Worm (Caenorhabditis elegans) whole organism, L2 larva: Measurements from ENCODE around the gene ZK1067.3.

Source experiments
- C34F6.9 ChIP-seq: fragments of 150-350 bp; optimal IDR thresholded peaks from 2 replicates; lab custom pipeline; 2014; ENCODE audit warnings: missing biosample characterization, missing genetic modification characterization
- Y55F3AM.14 ChIP-seq: fragments of 200-800 bp; sonication (Bioruptor generic); optimal IDR thresholded peaks from 2 replicates; lab custom pipeline; 2018; ENCODE audit warnings: mild to moderate bottlenecking, missing genetic modification characterization, missing compliant biosample characterization
- ZK546.5 ChIP-seq: sonication (generic microtip); optimal IDR thresholded peaks from 2 replicates; lab custom pipeline; 2017; ENCODE audit warnings: missing biosample characterization, missing genetic modification characterization
- alr-1 ChIP-seq: fragments of 150-350 bp; optimal IDR thresholded peaks from 2 replicates; lab custom pipeline; 2014; ENCODE audit warnings: missing biosample characterization, missing genetic modification characterization
- blmp-1 ChIP-seq: sonication (generic microtip); optimal IDR thresholded peaks from 2 replicates; lab custom pipeline; 2017; ENCODE audit warnings: missing genetic modification characterization, mild to moderate bottlenecking, missing compliant biosample characterization, antibody characterized with exemption, moderate library complexity; ENCODE audit not compliant: insufficient read depth
- ceh-16 ChIP-seq: fragments of 150-350 bp; optimal IDR thresholded peaks from 2 replicates; lab custom pipeline; 2014; ENCODE audit warnings: missing biosample characterization, missing genetic modification characterization
- ceh-82 ChIP-seq: fragments of 150-350 bp; optimal IDR thresholded peaks from 2 replicates; lab custom pipeline; 2014; ENCODE audit warnings: missing biosample characterization, missing genetic modification characterization
- crh-2 ChIP-seq: sonication (generic microtip); optimal IDR thresholded peaks from 2 replicates; lab custom pipeline; 2017; ENCODE audit warnings: missing biosample characterization, missing genetic modification characterization
- dmd-4 ChIP-seq: sonication (generic microtip); optimal IDR thresholded peaks from 2 replicates; lab custom pipeline; 2017; ENCODE audit warnings: missing biosample characterization, missing genetic modification characterization
- egl-27 ChIP-seq: sonication (generic microtip); optimal IDR thresholded peaks from 3 replicates; lab custom pipeline; 2017; ENCODE audit warnings: missing biosample characterization, missing genetic modification reagents, missing genetic modification characterization
- elt-1 ChIP-seq: fragments of 150-350 bp; optimal IDR thresholded peaks from 2 replicates; lab custom pipeline; 2014; ENCODE audit warnings: missing biosample characterization, missing genetic modification characterization
- elt-3 ChIP-seq: sonication (generic microtip); optimal IDR thresholded peaks from 2 replicates; lab custom pipeline; 2017; ENCODE audit warnings: missing biosample characterization, missing genetic modification characterization
- fos-1 ChIP-seq: fragments of 150-350 bp; optimal IDR thresholded peaks from 2 replicates; lab custom pipeline; 2014; ENCODE audit warnings: missing biosample characterization, missing genetic modification characterization
- gmeb-1 ChIP-seq: fragments of 150-350 bp; optimal IDR thresholded peaks from 2 replicates; lab custom pipeline; 2014; ENCODE audit warnings: missing biosample characterization, missing genetic modification characterization
- lin-11 ChIP-seq: fragments of 150-350 bp; sonication (generic microtip); optimal IDR thresholded peaks from 2 replicates; lab custom pipeline; 2014; ENCODE audit warnings: missing biosample characterization, missing genetic modification characterization, inconsistent platforms, mixed read lengths
- lin-13 ChIP-seq: fragments of 150-350 bp; optimal IDR thresholded peaks from 2 replicates; lab custom pipeline; 2014; ENCODE audit warnings: missing biosample characterization, missing genetic modification reagents, missing genetic modification characterization
- lin-39 ChIP-seq: fragments of 150-350 bp; optimal IDR thresholded peaks from 2 replicates; lab custom pipeline; 2014; ENCODE audit warnings: missing biosample characterization, missing genetic modification reagents, missing genetic modification characterization
- lsy-2 ChIP-seq, 2 experiments: fragments of 150-350 bp in 1 of 2; sonication (generic microtip) in 1 of 2; optimal IDR thresholded peaks; 2 replicates each; lab custom pipeline; 2014 to 2017; ENCODE audit warnings: missing biosample characterization in 2 of 2, missing genetic modification characterization in 2 of 2
- mbf-1 ChIP-seq: sonication (generic microtip); optimal IDR thresholded peaks from 2 replicates; lab custom pipeline; 2017; ENCODE audit warnings: missing biosample characterization, missing genetic modification characterization
- nhr-10 ChIP-seq: sonication (generic microtip); optimal IDR thresholded peaks from 2 replicates; lab custom pipeline; 2017; ENCODE audit warnings: missing biosample characterization, missing genetic modification characterization
- nhr-11 ChIP-seq: fragments of 150-350 bp; optimal IDR thresholded peaks from 2 replicates; lab custom pipeline; 2014; ENCODE audit warnings: missing biosample characterization, missing genetic modification characterization
- nhr-12 ChIP-seq: fragments of 150-350 bp; optimal IDR thresholded peaks from 2 replicates; lab custom pipeline; 2014; ENCODE audit warnings: missing biosample characterization, missing genetic modification characterization
- nhr-129 ChIP-seq: fragments of 150-350 bp; optimal IDR thresholded peaks from 2 replicates; lab custom pipeline; 2014; ENCODE audit warnings: missing biosample characterization, missing genetic modification characterization
- nhr-23 ChIP-seq: fragments of 150-350 bp; optimal IDR thresholded peaks from 2 replicates; lab custom pipeline; 2014; ENCODE audit warnings: missing biosample characterization, missing genetic modification reagents, missing genetic modification characterization
- nhr-237 ChIP-seq: fragments of 150-350 bp; optimal IDR thresholded peaks from 2 replicates; lab custom pipeline; 2014; ENCODE audit warnings: missing biosample characterization, missing genetic modification characterization
- nhr-25 ChIP-seq: fragments of 150-350 bp; sonication (generic microtip); optimal IDR thresholded peaks from 3 replicates; lab custom pipeline; 2014; ENCODE audit warnings: missing biosample characterization, missing genetic modification characterization
- nhr-6 ChIP-seq: fragments of 150-350 bp; optimal IDR thresholded peaks from 2 replicates; lab custom pipeline; 2014; ENCODE audit warnings: missing biosample characterization, missing genetic modification characterization
- peb-1 ChIP-seq: fragments of 150-350 bp; optimal IDR thresholded peaks from 2 replicates; lab custom pipeline; 2014; ENCODE audit warnings: missing biosample characterization, missing genetic modification characterization
- sem-4 ChIP-seq: fragments of 150-350 bp; optimal IDR thresholded peaks from 2 replicates; lab custom pipeline; 2014; ENCODE audit warnings: missing biosample characterization, missing genetic modification reagents, missing genetic modification characterization
- skn-1 ChIP-seq: sonication (generic microtip); optimal IDR thresholded peaks from 2 replicates; lab custom pipeline; 2017; ENCODE audit warnings: missing biosample characterization, missing genetic modification characterization
- sma-9 ChIP-seq, 2 experiments: fragments of 150-350 bp in 1 of 2; sonication (generic microtip) in 1 of 2; optimal IDR thresholded peaks; 2 replicates each; lab custom pipeline; 2014 to 2016; ENCODE audit warnings: missing genetic modification characterization in 2 of 2, mild to moderate bottlenecking in 1 of 2, missing biosample characterization in 1 of 2, missing compliant biosample characterization in 1 of 2, missing genetic modification reagents in 1 of 2, moderate library complexity in 1 of 2
- snpc-4 ChIP-seq: fragments of 150-350 bp; optimal IDR thresholded peaks from 2 replicates; lab custom pipeline; 2014; ENCODE audit warnings: missing biosample characterization, missing genetic modification characterization
- unc-39 ChIP-seq: fragments of 150-350 bp; optimal IDR thresholded peaks from 2 replicates; lab custom pipeline; 2014; ENCODE audit warnings: missing biosample characterization, missing genetic modification characterization
- unc-62 ChIP-seq: fragments of 150-350 bp; optimal IDR thresholded peaks from 2 replicates; lab custom pipeline; 2014; ENCODE audit warnings: missing biosample characterization, missing genetic modification reagents, missing genetic modification characterization
- ztf-1 ChIP-seq: fragments of 200-800 bp; sonication (Bioruptor generic); conservative IDR thresholded peaks from 2 replicates; pipeline ENCODE4 v1.3.6; 2022; ENCODE audit warnings: missing genetic modification characterization, missing compliant biosample characterization
- ztf-11 ChIP-seq: sonication (generic microtip); optimal IDR thresholded peaks from 2 replicates; lab custom pipeline; 2017; ENCODE audit warnings: missing biosample characterization, missing genetic modification characterization
- ztf-4 ChIP-seq: fragments of 150-350 bp; optimal IDR thresholded peaks from 2 replicates; lab custom pipeline; 2014; ENCODE audit warnings: missing biosample characterization, missing genetic modification characterization

The ZK1067.3 gene

DNA sequence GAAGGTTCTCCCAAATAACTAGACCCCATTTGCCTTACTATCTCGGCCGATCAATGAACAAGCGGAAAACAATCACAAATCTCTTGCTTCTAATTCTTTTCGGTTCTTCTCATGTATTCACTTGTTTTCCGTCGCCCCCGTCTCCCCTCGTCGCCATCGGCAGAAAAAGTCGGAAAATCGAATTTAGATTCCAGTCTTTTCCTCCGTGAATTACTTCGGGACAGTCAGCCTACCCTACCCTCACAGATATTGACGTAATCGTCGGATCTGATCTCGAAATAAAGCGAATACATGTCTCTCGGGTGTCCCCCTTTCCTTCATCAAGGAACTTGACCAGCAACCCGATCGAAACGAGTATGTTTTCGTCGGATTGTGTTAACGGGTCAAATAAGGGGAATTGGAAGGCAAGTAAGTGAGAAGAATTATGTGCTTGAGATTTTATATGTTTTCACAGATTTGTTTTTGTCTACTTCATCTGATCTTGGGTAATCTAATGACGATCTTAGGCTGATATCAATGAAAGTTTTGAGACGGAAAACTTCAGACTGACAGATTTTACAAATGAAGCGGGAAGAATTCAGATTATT, 32.5 kb upstream of the ZK1067.3 start:
- TF ChIP-seq mbf-1 (tag; lab: Kevin White, UChicago) (no peak), ceh-16 (tag; lab: Kevin White, UChicago) (peak; percentile 30)

DNA sequence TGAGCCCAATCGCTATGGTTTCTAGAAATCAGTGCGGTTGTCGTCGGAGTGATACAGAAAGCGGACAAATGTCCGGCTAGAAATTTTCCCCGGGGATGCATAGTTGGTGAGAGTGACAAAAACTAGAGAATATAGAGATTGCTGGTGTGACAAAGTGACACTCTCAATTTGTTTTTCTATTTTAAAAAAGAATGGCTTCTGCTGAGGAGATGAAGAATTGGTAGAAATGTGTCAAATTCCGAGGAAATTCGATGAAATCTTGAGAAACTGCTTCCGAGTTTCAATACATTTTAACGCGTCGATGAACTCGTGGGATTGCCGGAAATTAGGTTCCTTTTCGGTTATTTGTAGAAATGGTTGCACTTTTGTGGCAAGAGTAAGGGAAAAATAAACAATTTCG, 28.9 kb upstream of the ZK1067.3 start, which contains the start of gene twk-4:
twk-4 (minus strand) TSS at position 101 of the 400 bp plus-strand sequence.
- TF ChIP-seq nhr-12 (tag; lab: Kevin White, UChicago) (no peak), skn-1 (tag; lab: Kevin White, UChicago) (no peak), Y55F3AM.14 (GFP tag; lab: Kevin White, UChicago) (no peak), nhr-23 (no peak), sma-9 (GFP tag; optimal IDR thresholded peaks at IDR 0.05; lab: Kevin White, UChicago) (no peak), sma-9 (tag; optimal IDR thresholded peaks at IDR 0.05; lab: Kevin White, UChicago) (no peak), nhr-129 (tag; lab: Kevin White, UChicago) (no peak), nhr-6 (no peak), nhr-10 (tag; lab: Kevin White, UChicago) (no peak), elt-3 (tag; lab: Kevin White, UChicago) (no peak), lin-13 (GFP tag; lab: Kevin White, UChicago) (no peak), blmp-1 (tag; lab: Kevin White, UChicago) (no peak), ztf-4 (tag; lab: Kevin White, UChicago) (no peak)

DNA sequence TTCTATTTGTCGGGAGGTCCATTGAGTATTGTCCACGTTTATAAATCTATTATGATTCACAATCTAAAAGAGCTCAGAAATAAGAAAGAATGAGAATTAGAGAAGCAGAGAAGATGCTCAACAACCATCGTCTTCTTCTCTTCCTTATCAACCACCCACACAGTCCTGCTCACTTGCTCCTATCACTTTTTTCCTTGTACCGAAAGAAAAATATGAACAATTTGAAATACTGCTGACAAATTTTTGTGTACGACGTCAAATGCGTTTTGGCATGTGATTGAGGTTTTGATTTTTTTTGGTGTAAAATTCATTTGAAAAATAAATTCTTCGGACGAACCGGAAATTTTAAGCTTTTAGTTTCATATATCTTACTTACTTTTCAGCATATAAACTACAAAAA, 26.7 kb upstream of the ZK1067.3 start:
- TF ChIP-seq skn-1 (tag; lab: Kevin White, UChicago) (peak; percentile 8), fos-1 (tag; lab: Kevin White, UChicago) (peak; percentile 79), crh-2 (tag; lab: Kevin White, UChicago) (no peak), sma-9 (GFP tag; optimal IDR thresholded peaks at IDR 0.05; lab: Kevin White, UChicago) (peak; percentile 27), sma-9 (tag; optimal IDR thresholded peaks at IDR 0.05; lab: Kevin White, UChicago) (no peak)

DNA sequence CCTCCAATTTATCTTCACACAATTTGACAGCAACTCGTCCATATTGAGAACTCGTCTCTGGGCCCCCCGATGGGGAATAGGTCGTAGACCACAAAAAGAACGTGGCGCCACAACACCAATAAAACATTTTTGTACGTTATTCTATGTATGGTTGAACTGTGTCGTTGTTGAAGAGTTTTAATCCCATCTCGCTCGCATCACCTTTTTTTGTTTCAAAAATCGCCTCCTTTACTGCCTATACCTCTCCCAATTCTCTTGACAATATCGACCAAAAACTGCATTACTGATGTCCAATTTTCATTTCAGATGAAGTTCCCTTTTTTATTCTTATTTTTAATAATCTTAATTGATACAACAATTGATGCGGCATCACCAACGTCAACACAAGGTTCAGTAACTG, 25.9 kb upstream of the ZK1067.3 start, which contains the start of gene let-23:
let-23 (plus strand) TSS at position 301 of the 400 bp plus-strand sequence.
- TF ChIP-seq unc-39 = no peak
- TF ChIP-seq crh-2 (tag; lab: Kevin White, UChicago) = no peak
- no peak for TF ChIP-seq ceh-16 (tag; lab: Kevin White, UChicago)
- no peak for TF ChIP-seq nhr-23
- no peak for TF ChIP-seq sem-4 (tag; lab: Kevin White, UChicago)

DNA sequence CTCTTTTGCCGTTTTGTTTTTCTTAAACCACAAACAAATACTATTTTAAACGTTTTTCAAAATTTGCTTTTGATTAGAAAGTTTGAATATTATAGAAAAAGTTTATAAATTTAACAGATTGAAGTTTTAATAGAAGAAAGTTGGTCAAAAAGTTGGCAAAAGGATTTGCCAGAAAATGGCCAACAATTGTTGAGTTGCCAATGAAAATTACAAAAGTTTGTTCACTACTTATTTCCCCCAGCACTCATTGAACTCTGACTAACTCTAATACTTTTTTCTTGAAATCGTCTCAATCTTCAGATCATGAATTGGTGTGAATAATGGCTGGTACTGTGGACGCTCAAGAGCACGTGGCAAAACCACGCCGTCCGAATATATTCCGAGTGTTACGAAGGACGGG, 13.0 kb upstream of the ZK1067.3 start, which contains the start of gene ZK1067.4:
ZK1067.4 (plus strand) TSS at position 301 of the 400 bp plus-strand sequence.
- TF ChIP-seq lin-11 (tag; lab: Kevin White, UChicago) (no peak), lsy-2 (tag; optimal IDR thresholded peaks at IDR 0.05; lab: Kevin White, UChicago) (no peak), egl-27 (tag; lab: Kevin White, UChicago) (no peak), dmd-4 (tag; lab: Kevin White, UChicago) (no peak), elt-3 (tag; lab: Kevin White, UChicago) (no peak), gmeb-1 (tag; lab: Kevin White, UChicago) (no peak), ZK546.5 (tag; lab: Kevin White, UChicago) (no peak)

DNA sequence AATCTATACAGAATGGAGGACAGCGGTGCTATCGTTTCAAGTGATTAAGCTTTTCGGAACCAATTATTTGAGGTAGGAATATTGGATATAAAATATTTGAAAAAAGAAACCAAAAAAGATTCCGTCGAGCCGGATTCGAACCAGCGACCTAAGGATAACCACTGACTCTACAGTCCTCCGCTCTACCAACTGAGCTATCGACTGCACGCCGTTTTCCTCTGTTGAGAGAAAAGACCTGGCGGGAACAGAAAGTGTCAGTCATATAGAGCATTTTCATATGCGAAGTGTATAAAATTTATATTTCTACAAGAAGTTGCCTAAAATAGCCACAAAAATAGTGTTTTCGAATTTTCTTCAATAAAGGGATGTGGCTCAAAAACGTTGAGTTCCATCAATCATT, 11.4 kb upstream of the ZK1067.3 start:
- TF ChIP-seq nhr-12 (tag; lab: Kevin White, UChicago) = no peak
- TF ChIP-seq ztf-11 (tag; lab: Kevin White, UChicago) = no peak
- TF ChIP-seq skn-1 (tag; lab: Kevin White, UChicago) = no peak
- no peak for TF ChIP-seq lin-13 (GFP tag; lab: Kevin White, UChicago)
- no peak for TF ChIP-seq nhr-11
- TF ChIP-seq crh-2 (tag; lab: Kevin White, UChicago) = peak; percentile 41
- TF ChIP-seq blmp-1 (tag; lab: Kevin White, UChicago) = no peak
- no peak for TF ChIP-seq egl-27 (tag; lab: Kevin White, UChicago)
- no peak for TF ChIP-seq elt-1 (tag; lab: Kevin White, UChicago)
- no peak for TF ChIP-seq unc-39
- TF ChIP-seq C34F6.9 (tag; lab: Kevin White, UChicago) = no peak
- TF ChIP-seq snpc-4 = peak; percentile 94
- no peak for TF ChIP-seq gmeb-1 (tag; lab: Kevin White, UChicago)
- TF ChIP-seq lin-39 (tag; lab: Kevin White, UChicago) = no peak
- TF ChIP-seq ztf-4 (tag; lab: Kevin White, UChicago) = no peak
- TF ChIP-seq unc-62 = no peak
- TF ChIP-seq sma-9 (GFP tag; optimal IDR thresholded peaks at IDR 0.05; lab: Kevin White, UChicago) = peak; percentile 48
- TF ChIP-seq sma-9 (tag; optimal IDR thresholded peaks at IDR 0.05; lab: Kevin White, UChicago) = no peak
- no peak for TF ChIP-seq nhr-6
- TF ChIP-seq fos-1 (tag; lab: Kevin White, UChicago) = peak; percentile 11
- no peak for TF ChIP-seq nhr-25
- peak in 1 of 2 experiments; percentile 62 for TF ChIP-seq lsy-2 (tag; optimal IDR thresholded peaks at IDR 0.05; lab: Kevin White, UChicago)
- TF ChIP-seq peb-1 (tag; lab: Kevin White, UChicago) = no peak
- TF ChIP-seq nhr-237 (tag; lab: Kevin White, UChicago) = no peak
- no peak for TF ChIP-seq sem-4 (tag; lab: Kevin White, UChicago)
- no peak for TF ChIP-seq alr-1 (tag; lab: Kevin White, UChicago)
- no peak for TF ChIP-seq nhr-10 (tag; lab: Kevin White, UChicago)
- TF ChIP-seq nhr-129 (tag; lab: Kevin White, UChicago) = no peak
- TF ChIP-seq ceh-82 = no peak
- no peak for TF ChIP-seq mbf-1 (tag; lab: Kevin White, UChicago)
- TF ChIP-seq elt-3 (tag; lab: Kevin White, UChicago) = no peak
- TF ChIP-seq ztf-1 = no peak
- TF ChIP-seq ZK546.5 (tag; lab: Kevin White, UChicago) = no peak
